Worm (Caenorhabditis elegans) whole organism, L1 larva: ENCODE data around the gene sca-1.
A peak's percentile ranks its signal among the peaks of the same experiment; 100 is the strongest.

Experiments
- F16B12.6 ChIP-seq: fragments of 150-350 bp; optimal IDR thresholded peaks from 2 replicates; lab custom pipeline; 2014; ENCODE audit warnings: missing biosample characterization, missing genetic modification characterization
- aha-1 ChIP-seq: fragments of 150-350 bp; optimal IDR thresholded peaks from 2 replicates; lab custom pipeline; 2014; ENCODE audit warnings: missing biosample characterization, missing genetic modification characterization
- aly-2 ChIP-seq: fragments of 150-350 bp; optimal IDR thresholded peaks from 2 replicates; lab custom pipeline; 2014; ENCODE audit warnings: missing biosample characterization, missing genetic modification characterization
- ceh-82 ChIP-seq, 3 experiments: fragments of 150-350 bp in 1 of 3; sonication (generic microtip) in 2 of 3; optimal IDR thresholded peaks; 2 replicates each; lab custom pipeline; 2014 to 2017; ENCODE audit warnings: missing biosample characterization in 3 of 3, missing genetic modification characterization in 3 of 3
- ceh-88 ChIP-seq: fragments of 200-800 bp; sonication (Bioruptor generic); IDR thresholded peaks from 2 replicates; pipeline ENCODE4 v1.3.6; 2022; ENCODE audit warnings: missing genetic modification characterization, missing compliant biosample characterization
- dpl-1 ChIP-seq, 3 experiments: fragments of 150-350 bp in 2 of 3; sonication (generic microtip) in 1 of 3; optimal IDR thresholded peaks; 2 replicates each; lab custom pipeline; 2014 to 2017; ENCODE audit warnings: missing biosample characterization in 3 of 3, missing genetic modification characterization in 3 of 3, missing genetic modification reagents in 3 of 3
- efl-1 ChIP-seq, 4 experiments: fragments of 150-350 bp; optimal IDR thresholded peaks in 3 of 4; peaks in 1 of 4; 1 replicate in 1 of 4; 2 replicates in 3 of 4; lab custom pipeline; 2014; ENCODE audit warnings: missing biosample characterization in 2 of 4, missing genetic modification characterization in 2 of 4, missing genetic modification reagents in 2 of 4
- egl-13 ChIP-seq: sonication (generic microtip); optimal IDR thresholded peaks from 2 replicates; lab custom pipeline; 2016; ENCODE audit warnings: missing genotype, missing genetic modification reagents, missing genetic modification characterization, missing compliant biosample characterization
- egl-27 ChIP-seq, 2 experiments: fragments of 150-350 bp in 1 of 2; sonication (generic microtip); optimal IDR thresholded peaks; 3 replicates each; lab custom pipeline; 2017 to 2018; ENCODE audit warnings: missing biosample characterization in 2 of 2, missing genetic modification characterization in 2 of 2, missing genetic modification reagents in 2 of 2
- ets-5 ChIP-seq: fragments of 200-800 bp; sonication (Bioruptor generic); IDR thresholded peaks from 2 replicates; pipeline ENCODE4 v1.3.6; 2022; ENCODE audit warnings: missing genetic modification characterization, missing compliant biosample characterization
- grh-1 ChIP-seq: fragments of 200-800 bp; sonication (Bioruptor generic); IDR thresholded peaks from 2 replicates; pipeline ENCODE4 v1.3.6; 2022; ENCODE audit warnings: missing genetic modification reagents, missing genetic modification characterization, missing compliant biosample characterization
- hlh-4 ChIP-seq: sonication (generic microtip); optimal IDR thresholded peaks from 2 replicates; lab custom pipeline; 2016; ENCODE audit warnings: mild to moderate bottlenecking, missing genetic modification characterization, missing compliant biosample characterization
- hpl-2 ChIP-seq: fragments of 150-350 bp; optimal IDR thresholded peaks from 2 replicates; lab custom pipeline; 2014; ENCODE audit warnings: missing biosample characterization, missing genetic modification reagents, missing genetic modification characterization
- isw-1 ChIP-seq: fragments of 200-800 bp; sonication (Bioruptor generic); IDR thresholded peaks from 2 replicates; pipeline ENCODE4 v1.3.6; 2022; ENCODE audit warnings: missing genetic modification characterization, missing compliant biosample characterization
- lin-35 ChIP-seq, 2 experiments: fragments of 150-350 bp; optimal IDR thresholded peaks; 2 replicates each; lab custom pipeline; 2014; ENCODE audit warnings: missing biosample characterization in 2 of 2, missing genetic modification characterization in 2 of 2, missing genetic modification reagents in 2 of 2
- lsy-2 ChIP-seq, 2 experiments: fragments of 150-350 bp; optimal IDR thresholded peaks; 2 replicates each; lab custom pipeline; 2014; ENCODE audit warnings: missing biosample characterization in 2 of 2, missing genetic modification characterization in 2 of 2
- mab-9 ChIP-seq: fragments of 200-800 bp; sonication (Bioruptor generic); IDR thresholded peaks from 2 replicates; pipeline ENCODE4 v1.3.6; 2022; ENCODE audit warnings: missing genetic modification reagents, missing genetic modification characterization, missing compliant biosample characterization
- mdl-1 ChIP-seq, 2 experiments: fragments of 150-350 bp; optimal IDR thresholded peaks; 2 replicates each; lab custom pipeline; 2014 to 2017; ENCODE audit warnings: missing biosample characterization in 2 of 2, missing genetic modification characterization in 2 of 2, inconsistent platforms in 1 of 2
- nhr-12 ChIP-seq: sonication (generic microtip); optimal IDR thresholded peaks from 2 replicates; lab custom pipeline; 2017; ENCODE audit warnings: missing biosample characterization, missing genetic modification characterization
- nhr-19 ChIP-seq: fragments of 200-800 bp; sonication (Bioruptor generic); conservative IDR thresholded peaks from 2 replicates; pipeline ENCODE4 v1.3.6; 2022; ENCODE audit warnings: missing genetic modification characterization, missing compliant biosample characterization
- nhr-28 ChIP-seq: fragments of 150-350 bp; optimal IDR thresholded peaks from 2 replicates; lab custom pipeline; 2014; ENCODE audit warnings: missing biosample characterization, missing genetic modification characterization
- nhr-47 ChIP-seq: sonication (generic microtip); optimal IDR thresholded peaks from 2 replicates; lab custom pipeline; 2016; ENCODE audit warnings: mild to moderate bottlenecking, missing genetic modification characterization, moderate library complexity, missing compliant biosample characterization
- nhr-71 ChIP-seq: sonication (generic microtip); optimal IDR thresholded peaks from 2 replicates; lab custom pipeline; 2016; ENCODE audit warnings: mild to moderate bottlenecking, missing genetic modification characterization, moderate library complexity, missing compliant biosample characterization
- nhr-76 ChIP-seq: sonication (generic microtip); optimal IDR thresholded peaks from 2 replicates; lab custom pipeline; 2017; ENCODE audit warnings: missing biosample characterization, missing genetic modification characterization
- nhr-77 ChIP-seq: fragments of 150-350 bp; optimal IDR thresholded peaks from 2 replicates; lab custom pipeline; 2014; ENCODE audit warnings: missing biosample characterization, missing genetic modification characterization
- nhr-85 ChIP-seq: sonication (generic microtip); peaks from one replicate; lab custom pipeline; 2016; ENCODE audit warnings: missing genetic modification characterization, inconsistent platforms, missing compliant biosample characterization
- pag-3 ChIP-seq: sonication (generic microtip); optimal IDR thresholded peaks from 2 replicates; lab custom pipeline; 2017; ENCODE audit warnings: missing genetic modification characterization, mild to moderate bottlenecking, missing compliant biosample characterization, antibody characterized with exemption, borderline replicate concordance; ENCODE audit not compliant: insufficient read depth
- pax-3 ChIP-seq: fragments of 200-800 bp; sonication (Bioruptor generic); optimal IDR thresholded peaks from 2 replicates; lab custom pipeline; 2018; ENCODE audit warnings: mild to moderate bottlenecking, missing genetic modification characterization, moderate library complexity, missing compliant biosample characterization
- pqm-1 ChIP-seq: sonication (generic microtip); optimal IDR thresholded peaks from 3 replicates; lab custom pipeline; 2017; ENCODE audit warnings: missing biosample characterization, missing genetic modification characterization
- rnt-1 ChIP-seq: sonication (generic microtip); optimal IDR thresholded peaks from 2 replicates; lab custom pipeline; 2016; ENCODE audit warnings: mild to moderate bottlenecking, missing genetic modification characterization, moderate library complexity, missing compliant biosample characterization
- skn-1 ChIP-seq: fragments of 150-350 bp; optimal IDR thresholded peaks from 2 replicates; lab custom pipeline; 2014; ENCODE audit warnings: missing biosample characterization, missing genetic modification characterization
- snpc-4 ChIP-seq: fragments of 150-350 bp; optimal IDR thresholded peaks from 2 replicates; lab custom pipeline; 2014; ENCODE audit warnings: missing biosample characterization, missing genetic modification characterization
- snu-23 ChIP-seq: sonication (generic microtip); optimal IDR thresholded peaks from 2 replicates; lab custom pipeline; 2016; ENCODE audit warnings: missing genetic modification characterization, missing compliant biosample characterization
- swsn-7 ChIP-seq: sonication (generic microtip); optimal IDR thresholded peaks from 2 replicates; lab custom pipeline; 2016; ENCODE audit warnings: missing genetic modification characterization, missing compliant biosample characterization
- tbx-2 ChIP-seq: sonication (generic microtip); optimal IDR thresholded peaks from 2 replicates; lab custom pipeline; 2016; ENCODE audit warnings: missing genetic modification characterization, missing compliant biosample characterization
- vab-15 ChIP-seq: sonication (generic microtip); optimal IDR thresholded peaks from 2 replicates; lab custom pipeline; 2017; ENCODE audit warnings: missing genotype, mild to moderate bottlenecking, missing genetic modification characterization, missing compliant biosample characterization
- xbp-1 ChIP-seq: sonication (generic microtip); optimal IDR thresholded peaks from 2 replicates; lab custom pipeline; 2016; ENCODE audit warnings: missing genetic modification characterization, missing compliant biosample characterization
- zip-4 ChIP-seq: fragments of 200-800 bp; sonication (Bioruptor generic); optimal IDR thresholded peaks from 2 replicates; lab custom pipeline; 2018; ENCODE audit warnings: mild to moderate bottlenecking, missing genetic modification characterization, moderate library complexity, missing compliant biosample characterization
- ztf-11 ChIP-seq, 2 experiments: sonication (generic microtip); optimal IDR thresholded peaks; 2 replicates each; lab custom pipeline; 2016 to 2017; ENCODE audit warnings: missing genetic modification characterization in 2 of 2, missing biosample characterization in 1 of 2, missing compliant biosample characterization in 1 of 2

sca-1 gene

ce11 chrIII:10810837-10811814 lies 5.5 kb downstream of the sca-1 start (continued):
- TF ChIP-seq pag-3 (tag; lab: Kevin White, UChicago) (no peak), aha-1 (tag; lab: Kevin White, UChicago) (no peak), rnt-1 (tag; lab: Kevin White, UChicago) (peak; percentile 33), snu-23 (GFP tag; lab: Kevin White, UChicago) (peak; percentile 3), egl-13 (no peak), egl-27 (tag; optimal IDR thresholded peaks at IDR 0.05; lab: Kevin White, UChicago) (no peak), hpl-2 (GFP tag; lab: Kevin White, UChicago) (no peak), isw-1 (GFP tag; lab: Robert Waterston, UW) (no peak; the same call in 1 of the 2 replicates), efl-1 (optimal IDR thresholded peaks at IDR 0.05; lab: Kevin White, UChicago) (peak in 1 of 2 experiments; percentile 42), efl-1 (GFP tag; optimal IDR thresholded peaks at IDR 0.05 in 1 of 2; lab: Kevin White, UChicago) (no peak), ets-5 (no peak), nhr-19 (GFP tag; lab: Robert Waterston, UW) (peak; percentile 47), nhr-47 (peak; percentile 43), ceh-88 (GFP tag; lab: Robert Waterston, UW) (no peak), F16B12.6 (no peak), grh-1 (no peak), vab-15 (tag; lab: Kevin White, UChicago) (no peak), zip-4 (GFP tag; lab: Kevin White, UChicago) (no peak)

ce11 chrIII:10810483-10810836 lies 6.2 kb downstream of the sca-1 start:
- no peak for TF ChIP-seq skn-1 (tag; lab: Kevin White, UChicago)
- TF ChIP-seq efl-1 (optimal IDR thresholded peaks at IDR 0.05; lab: Kevin White, UChicago): no peak
- no peak for TF ChIP-seq efl-1 (GFP tag; optimal IDR thresholded peaks at IDR 0.05 in 1 of 2; lab: Kevin White, UChicago)
- TF ChIP-seq pqm-1 (tag; lab: Kevin White, UChicago): no peak
- no peak for TF ChIP-seq nhr-19 (GFP tag; lab: Robert Waterston, UW)
- no peak for TF ChIP-seq nhr-12 (tag; lab: Kevin White, UChicago)
- TF ChIP-seq nhr-28 (tag; lab: Kevin White, UChicago): no peak
- no peak for TF ChIP-seq ceh-82 (tag; optimal IDR thresholded peaks at IDR 0.05; lab: Kevin White, UChicago)

DNA sequence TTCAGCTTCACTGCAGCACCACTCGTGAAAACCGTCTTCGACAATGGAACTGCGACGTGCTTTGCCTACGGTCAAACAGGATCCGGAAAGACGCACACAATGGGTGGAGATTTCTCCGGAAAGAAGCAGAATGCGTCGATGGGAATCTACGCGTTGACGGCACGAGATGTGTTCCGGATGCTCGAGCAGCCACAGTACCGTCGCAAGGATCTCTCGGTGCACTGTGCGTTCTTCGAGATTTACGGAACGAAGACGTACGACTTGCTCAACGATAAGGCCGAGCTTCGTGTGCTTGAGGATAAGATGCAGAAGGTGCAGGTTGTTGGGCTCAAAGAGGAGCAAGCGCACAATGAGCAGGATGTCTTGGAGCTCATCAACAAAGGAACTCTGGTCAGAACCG lies 7.1 kb downstream of the sca-1 start:
- TF ChIP-seq efl-1 (optimal IDR thresholded peaks at IDR 0.05; lab: Kevin White, UChicago) (no peak), efl-1 (GFP tag; optimal IDR thresholded peaks at IDR 0.05 in 1 of 2; lab: Kevin White, UChicago) (peak in 1 of 2 experiments; percentile 86), hlh-4 (tag; lab: Kevin White, UChicago) (no peak)

DNA sequence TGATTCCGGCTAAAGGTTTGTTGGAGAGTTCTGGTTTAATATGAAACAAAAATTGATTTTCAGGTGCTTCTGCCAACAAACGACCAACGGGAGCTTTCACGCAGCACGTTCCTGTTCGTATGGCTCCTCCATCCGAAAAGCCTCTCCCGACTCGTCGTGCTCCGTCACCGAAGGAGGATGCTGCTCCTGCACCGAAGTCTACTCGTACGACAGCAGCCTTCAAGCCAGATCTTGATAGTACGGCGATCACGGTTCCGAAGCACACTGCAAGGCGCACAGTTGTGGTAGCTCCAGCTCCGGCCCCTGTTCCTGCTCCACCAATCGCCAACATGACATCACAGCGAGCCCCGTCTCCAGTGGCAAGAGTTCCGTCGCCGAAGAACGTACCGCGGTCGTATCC lies 7.8 kb downstream of the sca-1 start:
- TF ChIP-seq lin-35 (GFP tag; optimal IDR thresholded peaks at IDR 0.05; lab: Kevin White, UChicago): no peak
- no peak for TF ChIP-seq nhr-47
- TF ChIP-seq snpc-4 (tag; lab: Kevin White, UChicago): no peak
- TF ChIP-seq swsn-7 (tag; lab: Kevin White, UChicago): no peak
- TF ChIP-seq, all 84 proteins: peak for 0

DNA sequence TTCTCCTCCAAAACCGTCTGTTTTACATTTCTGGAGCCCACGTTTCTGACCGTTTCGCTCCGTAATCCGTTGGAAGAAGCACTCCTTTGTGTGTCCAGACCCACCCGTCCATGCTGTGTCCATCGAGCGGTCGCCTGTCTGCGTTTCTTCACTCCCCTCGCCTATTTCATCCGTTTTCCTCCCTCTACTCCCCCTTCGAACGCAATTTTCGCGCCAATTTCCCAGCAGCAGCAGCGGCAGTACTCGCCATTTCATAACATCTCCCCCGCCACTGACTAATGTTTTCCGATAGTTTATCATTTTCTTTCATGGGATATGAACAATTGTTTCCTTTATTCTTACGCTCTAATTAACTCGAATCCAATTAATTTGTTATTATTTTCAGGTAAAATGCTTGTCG lies 8.7 kb downstream of the sca-1 start:
- TF ChIP-seq aha-1 (tag; lab: Kevin White, UChicago) (no peak), nhr-77 (tag; lab: Kevin White, UChicago) (no peak), nhr-76 (tag; lab: Kevin White, UChicago) (no peak), pax-3 (no peak), mdl-1 (tag; optimal IDR thresholded peaks at IDR 0.05; lab: Kevin White, UChicago) (peak in 1 of 2 experiments; percentile 17), aly-2 (tag; lab: Kevin White, UChicago) (no peak), skn-1 (tag; lab: Kevin White, UChicago) (peak; percentile 50), swsn-7 (tag; lab: Kevin White, UChicago) (no peak), nhr-71 (tag; lab: Kevin White, UChicago) (peak; percentile 28), ztf-11 (tag; optimal IDR thresholded peaks at IDR 0.05; lab: Kevin White, UChicago) (no peak), dpl-1 (GFP tag; optimal IDR thresholded peaks at IDR 0.05; lab: Kevin White, UChicago) (peak; percentile 3 to 61 (median 43)), nhr-47 (peak; percentile 3), nhr-19 (GFP tag; lab: Robert Waterston, UW) (peak; percentile 2; the same call in 1 of the 2 replicates), lsy-2 (tag; optimal IDR thresholded peaks at IDR 0.05; lab: Kevin White, UChicago) (peak; percentile 2 to 34), lin-35 (GFP tag; optimal IDR thresholded peaks at IDR 0.05; lab: Kevin White, UChicago) (peak; percentile 45 to 55), tbx-2 (peak; percentile 11), mab-9 (GFP tag; lab: Robert Waterston, UW) (no peak), ceh-82 (tag; optimal IDR thresholded peaks at IDR 0.05; lab: Kevin White, UChicago) (peak in 1 of 3 experiments; percentile 67), efl-1 (optimal IDR thresholded peaks at IDR 0.05; lab: Kevin White, UChicago) (peak; percentile 29 to 80), efl-1 (GFP tag; optimal IDR thresholded peaks at IDR 0.05 in 1 of 2; lab: Kevin White, UChicago) (peak; percentile 49 to 92), snu-23 (GFP tag; lab: Kevin White, UChicago) (peak; percentile 30), xbp-1 (peak; percentile 6), nhr-85 (no peak), F16B12.6 (peak; percentile 5), rnt-1 (tag; lab: Kevin White, UChicago) (peak; percentile 43)
